Fruit fly (Drosophila melanogaster) whole organism: ENCODE results near the gene Atg13.

Experiments used
- psq ChIP-seq: fragments of >200 bp; optimal IDR thresholded peaks from 2 replicates; lab custom pipeline; 2017
- usp ChIP-seq: fragments of >200 bp; optimal IDR thresholded peaks from 2 replicates; lab custom pipeline; 2017; ENCODE audit warnings: missing biosample characterization, missing genetic modification characterization, mixed read lengths

- TF ChIP-seq psq (lab: Kevin White, UChicago) (no peak), usp (GFP tag; lab: Kevin White, UChicago) (no peak)
These were observed 36.6 kb upstream of the Atg13 start, which contains the start of gene CG7483 for dm6 chr3R:8313038-8313437.
